Fruit fly (Drosophila melanogaster) whole organism, pupa: Measurements from ENCODE around the gene Josd.

ENCODE experiments used
- CG10348 ChIP-seq: fragments of 200-800 bp; sonication (Bioruptor generic); IDR thresholded peaks from 2 replicates; pipeline ENCODE4 v1.3.6; 2022; ENCODE audit warnings: missing biosample characterization, missing genetic modification characterization
- CG12605 ChIP-seq: fragments of 200-800 bp; sonication (Bioruptor generic); IDR thresholded peaks from 2 replicates; pipeline ENCODE4 v1.3.6; 2022; ENCODE audit warnings: missing biosample characterization, missing genetic modification characterization
- CG13204 ChIP-seq: fragments of 200-800 bp; sonication (Bioruptor generic); optimal IDR thresholded peaks from 2 replicates; lab custom pipeline; 2018; ENCODE audit warnings: missing biosample characterization, mild to moderate bottlenecking, missing genetic modification characterization, moderate library complexity
- CG14655 ChIP-seq: fragments of 200-800 bp; sonication (Bioruptor generic); optimal IDR thresholded peaks from 3 replicates; lab custom pipeline; 2017; ENCODE audit warnings: mild to moderate bottlenecking, missing biosample characterization, missing genetic modification reagents, missing genetic modification characterization
- CG15710 ChIP-seq: fragments of 200-800 bp; sonication (Bioruptor generic); optimal IDR thresholded peaks from 2 replicates; lab custom pipeline; 2018; ENCODE audit warnings: missing biosample characterization, mild to moderate bottlenecking, missing genetic modification characterization, moderate library complexity
- CG17806 ChIP-seq: fragments of 200-800 bp; sonication (Bioruptor generic); optimal IDR thresholded peaks from 2 replicates; lab custom pipeline; 2018; ENCODE audit warnings: missing biosample characterization, mild to moderate bottlenecking, missing genetic modification characterization, moderate library complexity
- CG32121 ChIP-seq: fragments of 200-800 bp; sonication (Bioruptor generic); IDR thresholded peaks from 2 replicates; pipeline ENCODE4 v1.3.6; 2022; ENCODE audit warnings: missing biosample characterization, missing genetic modification characterization
- CG34367 ChIP-seq: fragments of 200-800 bp; sonication (Bioruptor generic); optimal IDR thresholded peaks from 2 replicates; lab custom pipeline; 2018; ENCODE audit warnings: missing biosample characterization, mild to moderate bottlenecking, missing genetic modification characterization
- CG4496 ChIP-seq: fragments of 200-800 bp; sonication (Bioruptor generic); IDR thresholded peaks from 3 replicates; pipeline ENCODE4 v1.3.6; 2022; ENCODE audit warnings: missing biosample characterization, missing genetic modification characterization
- CG8159 ChIP-seq: fragments of 200-800 bp; sonication (Bioruptor generic); optimal IDR thresholded peaks from 3 replicates; lab custom pipeline; 2018; ENCODE audit warnings: missing biosample characterization, mild to moderate bottlenecking, missing genetic modification characterization, moderate library complexity
- CG8301 ChIP-seq: fragments of 200-800 bp; sonication (Bioruptor generic); optimal IDR thresholded peaks from 2 replicates; lab custom pipeline; 2018; ENCODE audit warnings: missing biosample characterization, mild to moderate bottlenecking, missing genetic modification characterization
- CG9948 ChIP-seq: fragments of 200-800 bp; sonication (Bioruptor generic); optimal IDR thresholded peaks from 2 replicates; lab custom pipeline; 2018; ENCODE audit warnings: missing biosample characterization, mild to moderate bottlenecking, missing genetic modification characterization, moderate library complexity
- D1 ChIP-seq: fragments of 200-800 bp; sonication (Bioruptor generic); optimal IDR thresholded peaks from 2 replicates; lab custom pipeline; 2018; ENCODE audit warnings: missing biosample characterization, mild to moderate bottlenecking, missing genetic modification characterization, moderate library complexity
- EcR ChIP-seq: fragments of 200-800 bp; sonication (Bioruptor generic); optimal IDR thresholded peaks from 3 replicates; lab custom pipeline; 2019; ENCODE audit warnings: missing biosample characterization, missing genetic modification characterization, mild to moderate bottlenecking, moderate library complexity, missing genetic modification reagents
- Ets98B ChIP-seq: fragments of 200-800 bp; sonication (Bioruptor generic); IDR thresholded peaks from 2 replicates; pipeline ENCODE4 v1.3.6; 2022; ENCODE audit warnings: missing biosample characterization, missing genetic modification characterization
- Pif1A ChIP-seq: fragments of 200-800 bp; sonication (Bioruptor generic); optimal IDR thresholded peaks from 3 replicates; lab custom pipeline; 2016; ENCODE audit warnings: missing biosample characterization, missing genetic modification characterization
- Pif1B ChIP-seq: fragments of 200-800 bp; sonication (Bioruptor generic); optimal IDR thresholded peaks from 3 replicates; lab custom pipeline; 2016; ENCODE audit warnings: missing biosample characterization, missing genetic modification characterization
- Snoo ChIP-seq: fragments of 200-800 bp; sonication (Bioruptor generic); optimal IDR thresholded peaks from 3 replicates; lab custom pipeline; 2017; ENCODE audit warnings: missing biosample characterization, mild to moderate bottlenecking, missing genetic modification characterization, inconsistent platforms
- fd96Ca ChIP-seq: fragments of 200-800 bp; sonication (Bioruptor generic); IDR thresholded peaks from 3 replicates; pipeline ENCODE4 v1.3.6; 2022; ENCODE audit warnings: missing biosample characterization, missing genetic modification characterization
- gl ChIP-seq: fragments of 200-800 bp; sonication (Bioruptor generic); optimal IDR thresholded peaks from 2 replicates; lab custom pipeline; 2018; ENCODE audit warnings: missing biosample characterization, mild to moderate bottlenecking, missing genetic modification characterization
- rn ChIP-seq: fragments of 200-800 bp; sonication (Bioruptor generic); IDR thresholded peaks from 2 replicates; pipeline ENCODE4 v1.3.6; 2022; ENCODE audit warnings: missing biosample characterization, missing genetic modification characterization

Gene Josd

DNA sequence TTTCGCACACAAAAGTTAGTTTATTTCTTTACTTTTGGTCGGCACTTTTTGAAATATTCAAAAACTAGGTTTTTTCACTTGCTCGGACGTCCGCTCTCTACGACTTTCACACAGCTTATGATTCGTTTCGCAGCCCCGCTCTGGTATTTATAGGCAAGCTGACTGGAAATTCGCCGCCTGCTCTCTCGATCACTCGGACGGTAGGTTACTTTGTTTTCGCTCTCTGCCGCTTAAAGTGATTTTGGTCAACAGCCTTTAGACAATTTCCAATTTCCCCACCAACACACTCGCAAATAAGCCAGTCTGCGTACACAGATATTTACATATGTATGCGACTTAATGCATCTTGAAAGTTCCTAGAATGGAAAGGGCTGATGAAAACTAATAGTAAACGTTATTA lies 22.5 kb downstream of the Josd start, which contains the start of gene CG11700:
Gene CG11700, minus strand, starts transcription at position 106 of the 400 bp plus-strand sequence.
- TF ChIP-seq CG4496 (GFP tag; lab: Robert Waterston, UW) (0 out of 3 replicates have a peak, but pooled peaks have one; percentile 31), CG12605 (GFP tag; lab: Robert Waterston, UW) (0 out of 2 replicates have a peak, but pooled peaks have one; percentile 19), Ets98B (GFP tag; lab: Robert Waterston, UW) (peak; percentile 33; the same call in 1 of the 2 replicates), Pif1B (no peak), EcR (GFP tag; lab: Kevin White, UChicago) (peak; percentile 64)

dm6 chrX:6287842-6288241 lies 26.9 kb downstream of the Josd start, which contains the start of the genes Top3beta and wuho:
Top3beta (minus strand) TSS chrX:6287990.
wuho (plus strand) TSS chrX:6288100.
- TF ChIP-seq CG34367 (tag; lab: Kevin White, UChicago): no peak
- TF ChIP-seq CG10348: no peak
- no peak for TF ChIP-seq CG9948 (tag; lab: Kevin White, UChicago)
- TF ChIP-seq rn (GFP tag; lab: Robert Waterston, UW): no peak
- peak; percentile 43 for TF ChIP-seq CG32121
- no peak for TF ChIP-seq CG13204 (GFP tag; lab: Kevin White, UChicago)
- TF ChIP-seq CG12605 (GFP tag; lab: Robert Waterston, UW): no peak
- TF ChIP-seq CG8301 (tag; lab: Kevin White, UChicago): no peak
- no peak for TF ChIP-seq fd96Ca
- no peak for TF ChIP-seq Pif1B
- no peak for TF ChIP-seq Snoo (tag; lab: Kevin White, UChicago)
- TF ChIP-seq CG15710: no peak
- TF ChIP-seq CG4496 (GFP tag; lab: Robert Waterston, UW): peak; percentile 44; the same call in 1 of the 3 replicates
- TF ChIP-seq CG8159: no peak
- no peak for TF ChIP-seq Pif1A (GFP tag; lab: Kevin White, UChicago)
- TF ChIP-seq gl (tag; lab: Kevin White, UChicago): no peak

DNA sequence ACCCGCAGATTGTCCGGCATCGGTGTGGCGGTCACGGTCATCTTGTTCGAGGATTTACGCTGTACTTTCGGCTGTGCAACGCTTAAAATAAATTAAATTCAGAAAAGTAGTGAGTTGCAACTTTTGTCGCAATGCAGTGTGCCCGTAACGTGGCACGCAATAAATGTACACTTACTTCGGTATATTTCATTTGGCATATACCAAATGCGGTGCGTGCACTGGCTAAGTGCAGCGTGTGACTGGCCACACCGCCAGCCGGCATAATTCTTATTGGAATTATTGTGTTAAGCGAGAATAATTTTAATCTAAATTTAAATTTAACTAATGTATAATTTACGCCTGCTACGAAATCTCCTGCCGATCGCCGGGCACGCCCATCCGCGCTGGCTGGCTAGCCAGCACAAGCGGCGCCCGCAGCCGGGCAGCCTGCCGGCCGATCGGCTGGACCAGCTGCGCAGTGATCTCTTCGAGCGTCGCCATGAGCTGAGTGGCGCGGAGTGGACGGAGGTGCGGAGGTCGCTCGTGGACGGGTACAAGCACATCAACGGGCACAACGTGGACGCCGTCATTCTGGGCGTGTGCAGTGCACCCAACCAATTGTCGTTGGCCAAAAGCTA lies 30.2 kb downstream of the Josd start, which contains the start of the genes Rpt4 and mldr:
Gene Rpt4, minus strand, starts transcription at position 163 of the 617 bp plus-strand sequence.
Gene mldr, plus strand, starts transcription at position 221 of the 617 bp plus-strand sequence.
- TF ChIP-seq Snoo (tag; lab: Kevin White, UChicago): no peak
- no peak for TF ChIP-seq CG32121
- TF ChIP-seq CG13204 (GFP tag; lab: Kevin White, UChicago): no peak
- no peak for TF ChIP-seq Pif1B

DNA sequence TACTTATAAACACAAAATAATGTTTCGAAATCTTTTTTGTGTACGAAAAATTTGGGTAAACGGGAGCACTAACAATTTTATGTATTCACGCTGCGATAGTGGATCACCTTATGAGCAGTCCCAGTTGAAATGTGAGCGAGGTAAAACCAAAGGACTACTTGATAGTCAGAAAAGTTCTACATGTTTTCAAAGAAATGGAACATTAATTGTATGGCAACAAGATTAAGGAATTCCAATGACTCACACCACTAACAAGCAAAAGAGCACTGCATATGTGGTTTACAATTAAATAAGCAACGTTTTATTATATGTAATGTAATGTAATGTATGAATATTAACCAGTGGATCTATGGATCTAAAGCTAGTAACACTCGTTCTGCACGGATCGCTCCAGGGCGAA lies 33.3 kb downstream of the Josd start, which contains the start of gene CG15892:
Gene CG15892, minus strand, starts transcription at position 101 of the 400 bp plus-strand sequence.
- TF ChIP-seq CG9948 (tag; lab: Kevin White, UChicago): no peak

DNA sequence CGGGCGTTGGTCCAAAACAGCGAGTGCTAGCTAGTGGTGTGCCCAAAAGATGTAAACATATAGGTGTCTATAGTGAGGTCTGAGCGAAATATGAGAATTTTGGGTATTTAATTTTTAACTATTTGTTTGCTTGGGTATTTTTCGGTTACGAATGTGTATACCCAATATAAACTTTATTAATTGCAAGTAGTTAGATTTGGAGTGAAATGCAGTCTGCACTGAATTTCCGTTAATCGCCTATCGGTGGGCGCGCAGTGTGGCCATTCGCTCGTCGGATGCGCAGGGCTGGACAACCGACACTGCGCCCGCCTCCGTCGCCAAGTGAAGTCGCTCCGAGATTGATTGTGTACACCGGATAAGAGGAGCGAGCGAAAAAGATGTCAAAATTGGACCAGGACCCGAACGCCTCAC lies 34.2 kb downstream of the Josd start, which contains the start of the genes CG15891 and CG3815:
Gene CG15891, minus strand, starts transcription at position 217 of the 411 bp plus-strand sequence.
Gene CG3815, plus strand, starts transcription at position 261 of the 411 bp plus-strand sequence.
- TF ChIP-seq CG8301 (tag; lab: Kevin White, UChicago) (no peak), fd96Ca (peak; percentile 33; the same call in 1 of the 3 replicates), D1 (tag; lab: Kevin White, UChicago) (no peak), gl (tag; lab: Kevin White, UChicago) (no peak), Snoo (tag; lab: Kevin White, UChicago) (peak; percentile 57), CG14655 (GFP tag; lab: Kevin White, UChicago) (no peak), CG32121 (no peak), CG12605 (GFP tag; lab: Robert Waterston, UW) (no peak), EcR (GFP tag; lab: Kevin White, UChicago) (no peak), Ets98B (GFP tag; lab: Robert Waterston, UW) (no peak), CG8159 (no peak), CG34367 (tag; lab: Kevin White, UChicago) (no peak), CG10348 (no peak), CG9948 (tag; lab: Kevin White, UChicago) (peak; percentile 14), CG15710 (peak; percentile 53), CG13204 (GFP tag; lab: Kevin White, UChicago) (no peak), Pif1A (GFP tag; lab: Kevin White, UChicago) (no peak), Pif1B (no peak), rn (GFP tag; lab: Robert Waterston, UW) (no peak), CG17806 (peak; percentile 19), CG4496 (GFP tag; lab: Robert Waterston, UW) (no peak)

DNA sequence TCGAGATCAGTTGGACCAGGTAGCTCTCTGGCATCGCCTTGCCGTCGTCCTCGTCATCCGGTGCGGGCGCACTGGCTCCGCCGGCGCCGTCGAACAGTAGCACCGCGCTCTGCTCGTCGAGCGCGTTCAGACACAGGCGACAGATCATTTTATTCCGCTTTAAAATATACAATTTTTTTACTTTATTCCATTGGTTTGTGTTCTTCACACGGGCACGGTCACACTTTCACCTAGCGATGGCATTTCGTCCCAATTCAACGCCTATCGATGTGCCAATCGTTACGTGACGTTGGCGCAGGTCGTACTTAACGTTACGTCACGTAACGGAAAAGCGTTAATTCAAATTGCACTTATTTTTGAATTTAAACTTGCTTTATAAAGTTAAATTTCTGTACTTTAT lies 40.1 kb downstream of the Josd start, which contains the start of gene CG12219:
Gene CG12219, minus strand, starts transcription at position 234 of the 400 bp plus-strand sequence.
- no peak for TF ChIP-seq CG15710
- TF ChIP-seq EcR (GFP tag; lab: Kevin White, UChicago): no peak
- no peak for TF ChIP-seq CG17806

DNA sequence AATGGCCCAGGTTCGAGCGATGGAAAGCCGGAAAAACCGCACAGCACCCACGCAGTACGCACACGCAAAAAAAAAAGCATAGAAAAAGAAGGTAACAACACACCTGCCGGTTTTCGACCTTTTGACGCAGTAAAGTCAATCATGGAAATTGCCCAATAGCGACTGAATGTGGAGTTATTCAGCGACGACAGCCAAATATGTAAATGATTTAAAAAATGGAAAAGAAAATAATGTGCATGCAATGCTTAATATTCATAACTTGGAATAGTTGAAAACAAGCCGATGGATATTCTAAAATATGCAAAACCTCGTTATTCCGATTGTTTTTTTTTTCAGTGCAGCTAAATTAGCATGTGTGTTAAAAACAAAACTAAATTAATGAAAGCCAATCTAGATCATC lies 42.2 kb downstream of the Josd start:
- TF ChIP-seq CG14655 (GFP tag; lab: Kevin White, UChicago) (no peak), CG13204 (GFP tag; lab: Kevin White, UChicago) (no peak), Ets98B (GFP tag; lab: Robert Waterston, UW) (no peak), gl (tag; lab: Kevin White, UChicago) (no peak), D1 (tag; lab: Kevin White, UChicago) (no peak), CG12605 (GFP tag; lab: Robert Waterston, UW) (no peak), Pif1A (GFP tag; lab: Kevin White, UChicago) (no peak), CG34367 (tag; lab: Kevin White, UChicago) (no peak), CG8301 (tag; lab: Kevin White, UChicago) (no peak)
